Fruit fly (Drosophila melanogaster): ENCODE data around the gene CG4669.

The CG4669 gene

DNA sequence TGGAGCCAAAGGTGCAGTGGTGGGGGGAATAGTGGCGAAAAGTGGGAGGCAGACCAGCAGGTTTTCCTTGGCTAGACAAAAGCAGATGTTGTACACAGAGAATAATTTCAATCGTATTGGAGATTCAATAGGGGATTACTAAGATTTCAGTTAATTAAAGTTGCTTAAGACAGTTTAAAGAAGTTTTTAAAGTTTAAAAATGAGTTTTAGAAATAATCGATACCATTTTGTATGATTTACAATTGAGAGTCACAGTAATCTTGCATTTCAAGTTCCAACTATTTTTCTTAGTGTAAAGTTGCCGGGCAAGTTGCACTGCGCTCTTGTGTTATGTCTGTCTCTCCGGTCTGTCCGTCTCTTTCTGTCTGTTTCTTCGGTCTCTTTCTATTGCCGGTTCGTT lies 14.6 kb downstream of the CG4669 start:
- TF ChIP-seq Myc (optimal IDR thresholded peaks at IDR 0.05): no peak
- TF ChIP-seq Sin3A (optimal IDR thresholded peaks at IDR 0.05): no peak
- no peak for TF ChIP-seq ttk (optimal IDR thresholded peaks at IDR 0.05)
- no peak for TF ChIP-seq insv (optimal IDR thresholded peaks at IDR 0.05)
- TF ChIP-seq psq (optimal IDR thresholded peaks at IDR 0.05): no peak
- no peak for TF ChIP-seq h (optimal IDR thresholded peaks at IDR 0.05)

DNA sequence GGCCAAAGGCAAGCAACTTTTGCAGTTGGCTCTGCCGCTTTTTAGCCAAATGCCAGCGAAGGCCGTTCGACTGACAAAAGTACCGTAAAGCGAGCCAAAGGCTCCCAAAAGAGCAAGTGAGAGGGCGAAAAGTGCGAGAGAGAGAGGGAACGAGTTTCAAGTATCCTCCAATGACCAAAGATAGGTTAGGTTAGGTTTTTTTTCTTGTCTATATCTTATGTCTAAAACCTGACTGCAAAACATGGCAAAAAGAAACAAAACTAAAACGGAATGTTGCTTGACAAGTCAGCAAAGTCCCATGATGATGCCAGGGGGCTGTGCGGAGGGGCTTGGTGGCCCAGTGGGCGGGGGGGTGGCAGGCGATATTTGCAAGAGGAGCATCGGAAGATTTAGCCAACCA lies 17.1 kb downstream of the CG4669 start:
- no peak for TF ChIP-seq h (optimal IDR thresholded peaks at IDR 0.05)
- no peak for TF ChIP-seq insv (optimal IDR thresholded peaks at IDR 0.05)
- TF ChIP-seq Myc (optimal IDR thresholded peaks at IDR 0.05): no peak
- TF ChIP-seq ttk (optimal IDR thresholded peaks at IDR 0.05): no peak

DNA sequence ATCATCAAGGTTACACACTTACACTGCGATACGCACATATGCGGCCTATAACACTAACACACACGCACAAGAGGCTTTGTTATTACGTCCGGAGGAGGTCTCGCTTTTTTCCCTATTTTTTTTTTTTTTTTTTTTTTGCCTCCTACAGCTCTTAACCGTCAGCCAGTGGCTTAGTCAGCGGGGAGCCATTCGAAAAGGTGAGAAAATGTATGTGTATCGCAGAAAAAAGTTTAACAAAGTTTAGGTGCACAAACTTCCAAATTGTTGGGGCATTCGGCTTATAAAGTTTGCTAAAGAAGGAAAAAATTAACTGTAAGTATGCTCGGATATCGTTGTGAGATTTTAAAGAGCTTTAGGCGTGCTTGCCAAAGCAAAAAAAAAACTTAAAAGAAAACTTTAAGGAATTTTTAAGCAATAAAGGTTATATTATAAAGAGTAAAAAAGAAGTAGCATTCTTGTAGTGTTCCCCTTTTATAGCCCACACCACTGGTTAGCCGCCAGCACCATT lies 18.3 kb downstream of the CG4669 start:
- TF ChIP-seq h (optimal IDR thresholded peaks at IDR 0.05) (no peak), ttk (optimal IDR thresholded peaks at IDR 0.05) (no peak), psq (optimal IDR thresholded peaks at IDR 0.05) (no peak), insv (optimal IDR thresholded peaks at IDR 0.05) (no peak), Sin3A (optimal IDR thresholded peaks at IDR 0.05) (no peak), Myc (optimal IDR thresholded peaks at IDR 0.05) (no peak)

DNA sequence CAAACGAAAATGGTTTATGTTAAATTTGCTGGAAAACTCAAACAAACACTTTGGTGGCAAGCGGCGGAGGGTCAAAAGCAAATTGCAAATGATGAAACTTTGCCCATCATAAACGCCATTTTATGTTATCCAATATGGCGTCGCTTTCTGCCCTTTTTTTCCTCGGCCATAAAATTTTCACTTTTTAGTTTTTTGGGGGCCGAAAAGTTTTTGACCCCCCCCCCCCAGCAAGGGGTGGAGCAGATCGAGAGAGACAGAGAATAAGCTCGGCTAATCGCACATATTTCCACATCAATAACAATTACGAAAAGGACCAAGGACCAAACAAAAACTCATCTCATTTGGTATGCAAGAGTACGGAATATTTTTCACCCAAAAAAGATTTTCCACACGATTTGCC lies 34.2 kb downstream of the CG4669 start:
- TF ChIP-seq h (optimal IDR thresholded peaks at IDR 0.05) (no peak), insv (optimal IDR thresholded peaks at IDR 0.05) (no peak), psq (optimal IDR thresholded peaks at IDR 0.05) (no peak), ttk (optimal IDR thresholded peaks at IDR 0.05) (no peak), Sin3A (optimal IDR thresholded peaks at IDR 0.05) (no peak), Myc (optimal IDR thresholded peaks at IDR 0.05) (no peak)

DNA sequence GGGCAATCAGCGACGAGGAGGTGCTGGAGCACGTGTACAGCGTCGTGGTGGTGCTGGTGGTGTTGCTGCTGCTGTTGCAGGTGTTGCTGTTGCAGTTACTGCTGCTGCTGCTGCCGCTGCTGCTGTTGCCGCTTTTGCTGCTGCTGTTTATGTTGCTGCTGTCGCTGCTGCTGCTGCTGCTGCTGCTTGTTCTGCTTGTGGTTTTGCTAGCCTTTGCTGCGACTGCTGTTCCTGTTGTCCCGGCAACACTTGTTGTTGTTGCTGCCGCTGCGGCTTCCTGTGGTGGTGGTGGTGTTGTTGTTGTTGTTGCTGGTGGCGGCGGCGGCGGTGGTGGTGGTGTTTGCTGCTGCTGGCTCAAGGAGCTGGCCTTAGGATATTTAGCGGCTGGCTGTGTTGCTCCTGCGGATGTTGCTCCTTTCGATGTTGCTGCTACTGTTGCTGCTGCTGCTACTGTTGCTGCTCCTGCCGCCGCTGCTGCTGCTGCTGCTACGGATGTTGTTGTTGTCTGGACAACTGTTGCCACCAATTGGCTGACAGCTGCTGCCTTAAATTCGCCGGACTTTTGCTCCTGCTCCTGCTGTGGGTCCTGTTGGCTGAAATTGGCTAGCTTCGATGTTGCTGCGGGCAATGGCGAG lies 37.3 kb downstream of the CG4669 start:
- TF ChIP-seq ttk (optimal IDR thresholded peaks at IDR 0.05) (no peak), Myc (optimal IDR thresholded peaks at IDR 0.05) (no peak), h (optimal IDR thresholded peaks at IDR 0.05) (no peak), psq (optimal IDR thresholded peaks at IDR 0.05) (no peak), Sin3A (optimal IDR thresholded peaks at IDR 0.05) (no peak), insv (optimal IDR thresholded peaks at IDR 0.05) (no peak)

DNA sequence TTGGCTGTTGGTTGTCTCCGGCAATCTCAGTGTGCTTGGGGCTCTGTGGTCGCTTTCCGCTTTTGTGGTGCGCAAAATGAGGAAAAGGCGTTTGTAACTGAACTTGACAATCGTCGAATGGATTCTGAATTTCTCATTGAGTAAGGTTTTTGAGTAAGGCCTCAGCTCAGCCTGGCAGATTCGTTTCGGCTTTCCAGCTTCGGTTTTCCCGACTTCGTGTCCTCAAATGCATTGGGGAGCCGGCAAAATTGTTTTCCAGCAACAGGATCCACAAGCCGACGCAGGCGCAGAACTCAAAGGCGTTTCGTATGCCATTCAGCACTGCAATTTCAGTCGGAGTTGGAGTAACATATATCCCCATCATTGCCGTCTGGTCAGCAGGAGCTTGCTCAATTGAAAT lies 39.0 kb downstream of the CG4669 start:
- TF ChIP-seq psq (optimal IDR thresholded peaks at IDR 0.05) (no peak), h (optimal IDR thresholded peaks at IDR 0.05) (no peak), insv (optimal IDR thresholded peaks at IDR 0.05) (no peak), Sin3A (optimal IDR thresholded peaks at IDR 0.05) (no peak), ttk (optimal IDR thresholded peaks at IDR 0.05) (no peak), Myc (optimal IDR thresholded peaks at IDR 0.05) (no peak)

DNA sequence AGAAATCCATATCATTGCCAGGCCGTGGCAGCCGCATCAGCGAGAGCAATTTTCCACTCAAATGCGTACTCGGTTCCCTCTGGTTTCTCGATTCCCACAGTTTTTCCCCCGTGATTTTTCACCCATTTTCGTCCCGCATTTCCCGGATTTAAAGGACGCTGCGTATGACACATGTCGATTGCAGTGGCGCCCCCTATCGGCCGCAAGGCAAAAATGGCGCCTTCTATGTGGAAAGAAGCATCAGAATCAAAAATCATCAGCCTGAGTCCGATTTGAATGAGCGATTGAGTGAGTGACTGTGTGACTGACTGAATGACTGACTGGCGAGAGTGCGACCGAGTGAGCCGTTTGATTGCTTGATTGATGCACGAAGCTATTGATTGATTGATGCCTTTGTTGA lies 41.3 kb downstream of the CG4669 start:
- TF ChIP-seq Myc (optimal IDR thresholded peaks at IDR 0.05) (no peak), insv (optimal IDR thresholded peaks at IDR 0.05) (no peak), Sin3A (optimal IDR thresholded peaks at IDR 0.05) (no peak), h (optimal IDR thresholded peaks at IDR 0.05) (no peak), psq (optimal IDR thresholded peaks at IDR 0.05) (no peak)

DNA sequence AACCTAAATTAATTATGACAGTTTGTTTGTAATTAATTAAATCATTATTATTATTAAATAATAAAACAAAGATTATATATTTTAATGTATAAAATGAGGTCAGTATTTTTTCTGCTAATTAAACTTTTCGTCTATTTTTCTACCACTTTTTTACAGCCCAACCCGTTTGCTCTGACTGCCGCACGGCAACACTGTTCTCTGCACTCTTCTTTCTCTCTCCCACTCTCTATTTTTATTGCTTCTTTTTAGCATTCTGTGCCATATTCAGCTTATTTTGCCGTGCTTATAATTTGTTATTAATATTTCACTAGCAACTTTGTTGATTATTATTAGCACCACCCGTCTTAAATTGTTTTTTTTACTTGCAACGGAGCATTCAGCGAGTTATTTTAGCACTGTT lies 42.2 kb downstream of the CG4669 start:
- TF ChIP-seq ttk (optimal IDR thresholded peaks at IDR 0.05) (no peak), Myc (optimal IDR thresholded peaks at IDR 0.05) (no peak), Sin3A (optimal IDR thresholded peaks at IDR 0.05) (no peak), h (optimal IDR thresholded peaks at IDR 0.05) (no peak), insv (optimal IDR thresholded peaks at IDR 0.05) (no peak), psq (optimal IDR thresholded peaks at IDR 0.05) (no peak)

DNA sequence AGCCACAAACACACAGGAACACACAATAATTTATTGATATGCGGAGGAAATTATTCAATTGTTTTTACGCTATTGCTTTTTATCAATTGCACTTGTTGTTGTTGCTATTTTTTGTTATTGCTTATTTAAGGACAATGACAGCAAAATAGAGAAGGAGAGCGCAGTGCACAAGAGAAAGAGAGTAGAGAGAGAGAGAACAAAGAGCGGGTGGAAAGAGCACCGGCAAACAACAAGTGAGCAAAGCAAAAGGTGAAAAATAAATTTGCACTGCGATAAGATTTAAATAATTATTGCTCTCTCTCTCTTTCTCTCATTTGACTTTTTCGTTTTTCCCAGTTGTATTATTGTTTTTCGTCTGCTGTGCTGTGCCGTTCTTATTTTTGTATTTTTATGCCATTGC lies 42.8 kb downstream of the CG4669 start:
- TF ChIP-seq Sin3A (optimal IDR thresholded peaks at IDR 0.05): no peak
- no peak for TF ChIP-seq h (optimal IDR thresholded peaks at IDR 0.05)
- no peak for TF ChIP-seq Myc (optimal IDR thresholded peaks at IDR 0.05)
- no peak for TF ChIP-seq psq (optimal IDR thresholded peaks at IDR 0.05)
- TF ChIP-seq insv (optimal IDR thresholded peaks at IDR 0.05): no peak
- TF ChIP-seq ttk (optimal IDR thresholded peaks at IDR 0.05): no peak

DNA sequence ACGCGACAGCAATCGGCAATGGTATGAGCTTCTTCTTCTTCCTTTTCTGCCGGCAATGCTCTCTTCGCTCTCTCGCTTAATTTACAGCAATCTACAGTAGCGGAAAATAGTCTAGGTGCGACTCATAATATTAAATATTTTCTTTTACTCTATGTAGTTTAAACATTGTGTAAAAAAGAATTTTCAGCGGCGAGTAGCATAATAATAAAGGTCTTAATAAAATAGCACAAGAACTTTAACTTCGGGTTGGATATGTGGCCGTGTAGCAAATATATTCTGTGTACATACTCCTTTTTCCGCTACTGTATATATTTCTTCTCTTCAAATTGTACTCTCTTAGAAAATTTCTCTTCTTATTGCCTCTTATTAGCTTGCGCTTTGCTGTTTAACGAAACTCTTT lies 43.7 kb downstream of the CG4669 start, which contains the start of gene shep:
Gene shep (minus strand): TSS at position 3 of the 400 bp plus-strand sequence.
- TF ChIP-seq Sin3A (optimal IDR thresholded peaks at IDR 0.05): no peak
- TF ChIP-seq psq (optimal IDR thresholded peaks at IDR 0.05): no peak
- no peak for TF ChIP-seq insv (optimal IDR thresholded peaks at IDR 0.05)
- no peak for TF ChIP-seq Myc (optimal IDR thresholded peaks at IDR 0.05)
- no peak for TF ChIP-seq h (optimal IDR thresholded peaks at IDR 0.05)
- no peak for TF ChIP-seq ttk (optimal IDR thresholded peaks at IDR 0.05)

DNA sequence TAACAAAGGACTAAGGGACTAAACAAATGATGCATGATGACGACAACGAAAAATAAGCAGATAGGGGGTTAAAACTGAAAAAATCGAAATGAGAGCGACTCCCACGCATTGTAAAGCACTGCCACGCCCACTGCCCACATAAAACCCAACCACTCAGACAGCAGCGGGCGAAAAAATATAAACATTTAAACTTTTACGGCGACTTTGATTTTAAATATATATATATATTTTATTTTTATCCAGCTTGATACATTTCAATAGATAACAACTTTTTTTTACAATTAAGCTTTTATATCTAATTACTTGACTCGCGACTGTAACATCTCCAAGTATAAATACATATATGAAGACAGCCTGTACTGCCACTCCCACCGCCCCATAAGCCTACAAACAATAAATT lies 44.6 kb downstream of the CG4669 start:
- TF ChIP-seq ttk (optimal IDR thresholded peaks at IDR 0.05) (no peak), insv (optimal IDR thresholded peaks at IDR 0.05) (no peak), Sin3A (optimal IDR thresholded peaks at IDR 0.05) (no peak), psq (optimal IDR thresholded peaks at IDR 0.05) (no peak), h (optimal IDR thresholded peaks at IDR 0.05) (no peak), Myc (optimal IDR thresholded peaks at IDR 0.05) (no peak)

DNA sequence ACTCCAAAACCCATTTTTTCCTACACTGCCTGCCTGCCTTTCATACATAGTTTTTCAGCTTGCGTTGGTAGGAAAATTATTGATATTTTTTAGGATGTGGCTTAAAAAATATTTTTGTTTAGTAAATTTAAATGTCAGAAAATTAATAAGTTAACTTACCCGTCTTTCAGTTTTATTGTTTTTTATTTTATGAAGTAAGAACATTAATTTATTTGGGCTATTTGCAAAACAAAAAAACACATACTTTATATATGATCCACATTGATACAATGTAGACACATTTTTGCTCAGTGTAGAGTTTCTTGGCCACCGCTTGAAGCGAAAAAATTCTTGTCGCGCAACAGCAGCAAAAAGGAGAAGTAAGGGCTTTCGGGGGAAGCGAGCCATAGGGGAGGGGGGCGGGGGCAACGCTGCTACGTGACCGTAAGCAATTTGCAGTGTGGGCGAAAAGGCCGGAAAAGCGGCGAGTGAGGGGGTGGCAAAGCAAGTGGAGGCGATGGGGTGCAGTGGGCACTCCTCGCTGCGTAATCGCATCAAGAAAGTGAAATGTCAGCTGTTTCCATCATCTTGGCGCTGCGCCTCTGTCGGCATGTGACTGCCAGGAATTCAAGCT lies 45.8 kb downstream of the CG4669 start:
- TF ChIP-seq Myc (optimal IDR thresholded peaks at IDR 0.05) (no peak), Sin3A (optimal IDR thresholded peaks at IDR 0.05) (no peak), psq (optimal IDR thresholded peaks at IDR 0.05) (no peak), ttk (optimal IDR thresholded peaks at IDR 0.05) (no peak), insv (optimal IDR thresholded peaks at IDR 0.05) (no peak), h (optimal IDR thresholded peaks at IDR 0.05) (no peak)
